Fruit fly (Drosophila melanogaster) whole organism, embryonic: ENCODE results near the gene Pa1.

ENCODE experiments used
- BtbVII ChIP-seq: fragments of 200-800 bp; sonication (Bioruptor generic); optimal IDR thresholded peaks from 3 replicates; lab custom pipeline; 2017; ENCODE audit warnings: missing biosample characterization, mild to moderate bottlenecking, missing genetic modification characterization
- CG11398 ChIP-seq: fragments of 200-800 bp; sonication (Bioruptor generic); optimal IDR thresholded peaks from 2 replicates; lab custom pipeline; 2016; ENCODE audit warnings: missing biosample characterization, missing genetic modification characterization
- CG11456 ChIP-seq: fragments of 200-800 bp; sonication (Bioruptor generic); IDR thresholded peaks from 3 replicates; pipeline ENCODE4 v1.3.6; 2022; ENCODE audit warnings: missing biosample characterization, missing genetic modification characterization
- CG11504 ChIP-seq: fragments of 200-800 bp; sonication (Bioruptor generic); optimal IDR thresholded peaks from 3 replicates; lab custom pipeline; 2019; ENCODE audit warnings: missing biosample characterization, mild to moderate bottlenecking, missing genetic modification characterization, moderate library complexity
- CG12299 ChIP-seq: fragments of 200-800 bp; sonication (Bioruptor generic); optimal IDR thresholded peaks from 2 replicates; lab custom pipeline; 2018; ENCODE audit warnings: missing biosample characterization, mild to moderate bottlenecking, missing genetic modification characterization
- CG12391 ChIP-seq: fragments of 200-800 bp; sonication (Bioruptor generic); optimal IDR thresholded peaks from 3 replicates; lab custom pipeline; 2018; ENCODE audit warnings: missing biosample characterization, mild to moderate bottlenecking, missing genetic modification characterization, moderate library complexity
- CG12769 ChIP-seq: fragments of 200-800 bp; sonication (Bioruptor generic); optimal IDR thresholded peaks from 2 replicates; lab custom pipeline; 2019; ENCODE audit warnings: missing biosample characterization, mild to moderate bottlenecking, missing genetic modification characterization, moderate library complexity
- CG13624 ChIP-seq: fragments of 200-800 bp; sonication (Bioruptor generic); optimal IDR thresholded peaks from 2 replicates; lab custom pipeline; 2016; ENCODE audit warnings: missing biosample characterization, missing genetic modification characterization
- CG14710 ChIP-seq: fragments of 200-800 bp; sonication (Bioruptor generic); optimal IDR thresholded peaks from 3 replicates; lab custom pipeline; 2019; ENCODE audit warnings: missing biosample characterization, mild to moderate bottlenecking, missing genetic modification characterization, moderate library complexity
- CG16863 ChIP-seq: fragments of 200-800 bp; sonication (Bioruptor generic); optimal IDR thresholded peaks from 3 replicates; lab custom pipeline; 2016; ENCODE audit warnings: missing biosample characterization, missing genetic modification characterization
- CG2116 ChIP-seq: fragments of 200-800 bp; sonication (Bioruptor generic); optimal IDR thresholded peaks from 3 replicates; lab custom pipeline; 2018; ENCODE audit warnings: missing biosample characterization, mild to moderate bottlenecking, missing genetic modification characterization
- CG31441 ChIP-seq: fragments of 200-800 bp; sonication (Bioruptor generic); IDR thresholded peaks from 2 replicates; pipeline ENCODE4 v1.3.6; 2022; ENCODE audit warnings: missing biosample characterization, missing genetic modification characterization
- CG3281 ChIP-seq: fragments of 200-800 bp; sonication (Bioruptor generic); optimal IDR thresholded peaks from 3 replicates; lab custom pipeline; 2017; ENCODE audit warnings: missing biosample characterization, mild to moderate bottlenecking, missing genetic modification characterization
- CG3407 ChIP-seq: fragments of 200-800 bp; sonication (Bioruptor generic); optimal IDR thresholded peaks from 2 replicates; lab custom pipeline; 2018; ENCODE audit warnings: missing biosample characterization, mild to moderate bottlenecking, missing genetic modification characterization
- CG34422 ChIP-seq: fragments of 200-800 bp; sonication (Bioruptor generic); IDR thresholded peaks from 3 replicates; pipeline ENCODE4 v1.3.6; 2022; ENCODE audit warnings: missing biosample characterization, missing genetic modification characterization
- CG42726 ChIP-seq: fragments of 200-800 bp; sonication (Bioruptor generic); IDR thresholded peaks from 2 replicates; pipeline ENCODE4 v1.3.6; 2022; ENCODE audit warnings: missing biosample characterization, missing genetic modification characterization; ENCODE audit not compliant: partially characterized antibody
- CG4424 ChIP-seq: fragments of 200-800 bp; sonication (Bioruptor generic); optimal IDR thresholded peaks from 3 replicates; lab custom pipeline; 2016; ENCODE audit warnings: missing biosample characterization, missing genetic modification characterization
- CG7786 ChIP-seq: fragments of 200-800 bp; sonication (Bioruptor generic); optimal IDR thresholded peaks from 2 replicates; lab custom pipeline; 2016; ENCODE audit warnings: missing biosample characterization, missing genetic modification characterization
- CG7963 ChIP-seq: fragments of 200-800 bp; sonication (Bioruptor generic); IDR thresholded peaks from 3 replicates; pipeline ENCODE4 v1.3.6; 2022; ENCODE audit warnings: missing biosample characterization, missing genetic modification characterization; ENCODE audit not compliant: partially characterized antibody
- CG8359 ChIP-seq: fragments of 200-800 bp; sonication (Bioruptor generic); optimal IDR thresholded peaks from 2 replicates; lab custom pipeline; 2017; ENCODE audit warnings: missing biosample characterization, mild to moderate bottlenecking, missing genetic modification characterization, borderline replicate concordance
- CG8924 ChIP-seq: fragments of 200-800 bp; optimal IDR thresholded peaks from 3 replicates; lab custom pipeline; 2019; ENCODE audit warnings: missing biosample characterization, mild to moderate bottlenecking, missing genetic modification characterization, moderate library complexity
- CG9727 ChIP-seq: fragments of 200-800 bp; sonication (Bioruptor generic); optimal IDR thresholded peaks from 3 replicates; lab custom pipeline; 2017; ENCODE audit warnings: missing biosample characterization, mild to moderate bottlenecking, missing genetic modification characterization
- Dref ChIP-seq: fragments of 200-800 bp; sonication (Bioruptor generic); IDR thresholded peaks from 2 replicates; pipeline ENCODE4 v1.3.6; 2022; ENCODE audit warnings: missing biosample characterization, missing genetic modification characterization
- Hmr ChIP-seq: fragments of 200-800 bp; sonication (Bioruptor generic); optimal IDR thresholded peaks from 3 replicates; lab custom pipeline; 2017; ENCODE audit warnings: mild to moderate bottlenecking, missing biosample characterization, missing genetic modification reagents, missing genetic modification characterization
- Hr78 ChIP-seq, 2 experiments: fragments of 200-800 bp in 1 of 2; fragments of >200 bp in 1 of 2; sonication (Bioruptor generic) in 1 of 2; optimal IDR thresholded peaks; 2 replicates each; lab custom pipeline; 2017 to 2019; ENCODE audit warnings: missing biosample characterization in 2 of 2, missing genetic modification characterization in 2 of 2, mild to moderate bottlenecking in 1 of 2, moderate library complexity in 1 of 2
- Lhr ChIP-seq: fragments of 200-800 bp; sonication (Bioruptor generic); optimal IDR thresholded peaks from 3 replicates; lab custom pipeline; 2017; ENCODE audit warnings: mild to moderate bottlenecking, missing biosample characterization, missing genetic modification reagents, missing genetic modification characterization
- NC2β ChIP-seq: fragments of 200-800 bp; sonication (Bioruptor generic); optimal IDR thresholded peaks from 2 replicates; lab custom pipeline; 2016; ENCODE audit warnings: missing biosample characterization, missing genetic modification characterization
- Neu2 ChIP-seq: fragments of 200-800 bp; sonication (Bioruptor generic); optimal IDR thresholded peaks from 3 replicates; lab custom pipeline; 2016; ENCODE audit warnings: missing biosample characterization, missing genetic modification characterization, borderline replicate concordance
- Spps ChIP-seq: fragments of 200-800 bp; sonication (Bioruptor generic); optimal IDR thresholded peaks from 2 replicates; lab custom pipeline; 2018; ENCODE audit warnings: missing biosample characterization, mild to moderate bottlenecking, missing genetic modification characterization
- Xrp1 ChIP-seq: fragments of 200-800 bp; sonication (Bioruptor generic); IDR thresholded peaks from 2 replicates; pipeline ENCODE4 v1.3.6; 2022; ENCODE audit warnings: missing biosample characterization, missing genetic modification characterization
- abd-A ChIP-seq: fragments of 200-800 bp; sonication (Bioruptor generic); optimal IDR thresholded peaks from 3 replicates; lab custom pipeline; 2019; ENCODE audit warnings: missing biosample characterization, mild to moderate bottlenecking, missing genetic modification characterization, moderate library complexity
- aop ChIP-seq: fragments of 200-800 bp; sonication (Bioruptor generic); IDR thresholded peaks from 2 replicates; pipeline ENCODE4 v1.3.6; 2022; ENCODE audit warnings: missing biosample characterization, missing genetic modification characterization
- da ChIP-seq: fragments of 200-800 bp; sonication (Bioruptor generic); optimal IDR thresholded peaks from 2 replicates; lab custom pipeline; 2016; ENCODE audit warnings: missing biosample characterization, missing genetic modification characterization
- fu2 ChIP-seq: fragments of 200-800 bp; sonication (Bioruptor generic); optimal IDR thresholded peaks from 2 replicates; lab custom pipeline; 2016; ENCODE audit warnings: missing biosample characterization, missing genetic modification characterization
- her ChIP-seq: fragments of 200-800 bp; sonication (Bioruptor generic); optimal IDR thresholded peaks from 2 replicates; lab custom pipeline; 2016; ENCODE audit warnings: missing biosample characterization, missing genetic modification characterization
- knrl ChIP-seq: fragments of 200-800 bp; sonication (Bioruptor generic); IDR thresholded peaks from 3 replicates; pipeline ENCODE4 v1.3.6; 2022; ENCODE audit warnings: missing biosample characterization, missing genetic modification characterization; ENCODE audit not compliant: partially characterized antibody
- mld ChIP-seq: fragments of 200-800 bp; sonication (Bioruptor generic); IDR thresholded peaks from 3 replicates; pipeline ENCODE4 v1.3.6; 2022; ENCODE audit warnings: missing biosample characterization, missing genetic modification characterization; ENCODE audit not compliant: partially characterized antibody
- phol ChIP-seq: fragments of 200-800 bp; sonication (Bioruptor generic); optimal IDR thresholded peaks from 3 replicates; lab custom pipeline; 2018; ENCODE audit warnings: missing biosample characterization, mild to moderate bottlenecking, missing genetic modification characterization, moderate library complexity
- pros ChIP-seq: fragments of 200-800 bp; sonication (Bioruptor generic); optimal IDR thresholded peaks from 3 replicates; lab custom pipeline; 2019; ENCODE audit warnings: missing biosample characterization, mild to moderate bottlenecking, missing genetic modification characterization, moderate library complexity
- sc ChIP-seq, 3 experiments: fragments of >200 bp in 2 of 3; fragments of 200-800 bp in 1 of 3; sonication (Bioruptor generic) in 1 of 3; optimal IDR thresholded peaks; 2 replicates in 2 of 3; 3 replicates in 1 of 3; lab custom pipeline; 2017; ENCODE audit warnings: mild to moderate bottlenecking in 1 of 3, missing biosample characterization in 1 of 3, missing genetic modification characterization in 1 of 3, missing genetic modification reagents in 1 of 3
- sim ChIP-seq: fragments of 200-800 bp; sonication (Bioruptor generic); IDR thresholded peaks from 2 replicates; pipeline ENCODE4 v1.3.6; 2022; ENCODE audit warnings: missing biosample characterization, missing genetic modification characterization
- so ChIP-seq: fragments of 200-800 bp; sonication (Bioruptor generic); IDR thresholded peaks from 3 replicates; pipeline ENCODE4 v1.3.6; 2022; ENCODE audit warnings: missing biosample characterization, missing genetic modification characterization
- sqz ChIP-seq: fragments of 200-800 bp; sonication (Bioruptor generic); optimal IDR thresholded peaks from 3 replicates; lab custom pipeline; 2018; ENCODE audit warnings: missing biosample characterization, mild to moderate bottlenecking, missing genetic modification characterization
- stc ChIP-seq: fragments of 200-800 bp; sonication (Bioruptor generic); IDR thresholded peaks from 2 replicates; pipeline ENCODE4 v1.3.6; 2022; ENCODE audit warnings: missing biosample characterization, missing genetic modification characterization
- tin ChIP-seq: fragments of 200-800 bp; sonication (Bioruptor generic); optimal IDR thresholded peaks from 3 replicates; lab custom pipeline; 2016; ENCODE audit warnings: missing biosample characterization, missing genetic modification characterization
- toy ChIP-seq: fragments of 200-800 bp; sonication (Bioruptor generic); IDR thresholded peaks from 2 replicates; pipeline ENCODE4 v1.3.6; 2022; ENCODE audit warnings: missing biosample characterization, missing genetic modification characterization
- wdn ChIP-seq: fragments of 200-800 bp; sonication (Bioruptor generic); IDR thresholded peaks from 2 replicates; pipeline ENCODE4 v1.3.6; 2022; ENCODE audit warnings: missing biosample characterization, missing genetic modification characterization
- zen2 ChIP-seq: fragments of 200-800 bp; sonication (Bioruptor generic); IDR thresholded peaks from 3 replicates; pipeline ENCODE4 v1.3.6; 2022; ENCODE audit warnings: missing biosample characterization, missing genetic modification characterization; ENCODE audit not compliant: partially characterized antibody
- zfh2 ChIP-seq: fragments of 200-800 bp; sonication (Bioruptor generic); optimal IDR thresholded peaks from 2 replicates; lab custom pipeline; 2016; ENCODE audit warnings: missing biosample characterization, missing genetic modification characterization

The Pa1 gene

dm6 chrX:11325175-11325768, 33.8 kb upstream of the Pa1 start, which contains the start of gene Gapvd1 (continued):
- TF ChIP-seq sim (no peak), fu2 (GFP tag; lab: Kevin White, UChicago) (no peak), zen2 (GFP tag; lab: Robert Waterston, UW) (peak; percentile 73), CG42726 (peak; percentile 87), phol (tag; lab: Kevin White, UChicago) (no peak), CG11504 (tag; lab: Kevin White, UChicago) (no peak), Hmr (GFP tag; lab: Kevin White, UChicago) (peak; percentile 6), pros (GFP tag; lab: Kevin White, UChicago) (no peak), BtbVII (GFP tag; lab: Kevin White, UChicago) (no peak), sqz (GFP tag; lab: Kevin White, UChicago) (peak; percentile 16), CG4424 (GFP tag; lab: Kevin White, UChicago) (peak; percentile 10), wdn (no peak), Dref (peak; percentile 94), Xrp1 (GFP tag; lab: Robert Waterston, UW) (no peak), so (GFP tag; lab: Robert Waterston, UW) (no peak), Neu2 (GFP tag; lab: Kevin White, UChicago) (no peak), CG9727 (GFP tag; lab: Kevin White, UChicago) (no peak), CG34422 (GFP tag; lab: Robert Waterston, UW) (no peak), CG13624 (GFP tag; lab: Kevin White, UChicago) (peak; percentile 36), zfh2 (peak; percentile 8), CG8359 (GFP tag; lab: Kevin White, UChicago) (no peak), CG3281 (no peak), CG14710 (tag; lab: Kevin White, UChicago) (peak; percentile 49), CG12299 (tag; lab: Kevin White, UChicago) (peak; percentile 41), CG11398 (GFP tag; lab: Kevin White, UChicago) (no peak), tin (no peak), CG7963 (GFP tag; lab: Robert Waterston, UW) (peak; percentile 86), toy (GFP tag; lab: Robert Waterston, UW) (no peak), CG16863 (GFP tag; lab: Kevin White, UChicago) (no peak), CG3407 (GFP tag; lab: Kevin White, UChicago) (no peak), aop (GFP tag; lab: Robert Waterston, UW) (no peak), Spps (no peak), da (no peak), abd-A (tag; lab: Kevin White, UChicago) (peak; percentile 8), CG12769 (peak; percentile 34), NC2β (GFP tag; lab: Kevin White, UChicago) (no peak), mld (GFP tag; lab: Robert Waterston, UW) (peak; percentile 87), stc (GFP tag; lab: Robert Waterston, UW) (peak; percentile 22; the same call in 1 of the 2 replicates), Hr78 (GFP tag; optimal IDR thresholded peaks at IDR 0.05; lab: Kevin White, UChicago) (no peak), CG12391 (tag; lab: Kevin White, UChicago) (peak; percentile 9), CG31441 (GFP tag; lab: Robert Waterston, UW) (no peak), CG7786 (GFP tag; lab: Kevin White, UChicago) (no peak), Lhr (GFP tag; lab: Kevin White, UChicago) (no peak), sc (optimal IDR thresholded peaks at IDR 0.05; lab: Kevin White, UChicago) (no peak), sc (GFP tag; optimal IDR thresholded peaks at IDR 0.05; lab: Kevin White, UChicago) (no peak), CG8924 (tag; lab: Kevin White, UChicago) (peak; percentile 47), her (GFP tag; lab: Kevin White, UChicago) (peak; percentile 25), CG2116 (GFP tag; lab: Kevin White, UChicago) (peak; percentile 66), CG11456 (GFP tag; lab: Robert Waterston, UW) (peak; percentile 31; the same call in 1 of the 3 replicates), knrl (GFP tag; lab: Robert Waterston, UW) (peak; percentile 84)
